Worm (Caenorhabditis elegans): ENCODE measurements around the gene sprr-3.

DNA sequence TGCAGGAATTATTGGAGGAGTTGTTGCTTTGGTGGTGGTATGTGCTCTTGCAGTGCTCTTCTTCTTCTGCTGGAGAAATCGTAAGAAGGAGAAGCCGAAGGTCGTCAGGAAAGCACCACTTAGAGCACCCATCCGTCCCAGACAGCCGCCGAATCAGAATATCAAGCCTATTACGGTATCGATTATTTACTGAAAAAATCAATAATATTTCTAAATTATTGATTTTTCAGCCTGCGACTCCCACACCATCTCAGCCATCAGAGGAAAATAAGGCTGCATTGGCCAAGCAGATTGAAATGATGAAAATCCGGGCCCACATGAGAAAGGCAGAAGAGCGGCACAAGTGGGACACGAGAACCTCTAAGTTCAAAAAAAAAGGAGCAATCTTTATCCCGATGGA is 14.1 kb downstream of the sprr-3 start:
- TF ChIP-seq flt-1 (GFP tag; IDR thresholded peaks at IDR 0.05): no peak
- TF ChIP-seq sea-1 (GFP tag; conservative IDR thresholded peaks at IDR 0.05): no peak
- TF ChIP-seq ets-7 (tag; optimal IDR thresholded peaks at IDR 0.05): no peak
- no peak for TF ChIP-seq F13C5.2 (tag; optimal IDR thresholded peaks at IDR 0.05)
- TF ChIP-seq tbx-11 (GFP tag; IDR thresholded peaks at IDR 0.05): no peak
- no peak for TF ChIP-seq aly-1 (tag; optimal IDR thresholded peaks at IDR 0.05)
- no peak for TF ChIP-seq ama-1 (optimal IDR thresholded peaks at IDR 0.05)
- no peak for TF ChIP-seq ceh-36 (tag; optimal IDR thresholded peaks at IDR 0.05)
- no peak for TF ChIP-seq tra-4 (tag; optimal IDR thresholded peaks at IDR 0.05)
